Worm (Caenorhabditis elegans): ENCODE data around the gene taf-10.

taf-10 gene

DNA sequence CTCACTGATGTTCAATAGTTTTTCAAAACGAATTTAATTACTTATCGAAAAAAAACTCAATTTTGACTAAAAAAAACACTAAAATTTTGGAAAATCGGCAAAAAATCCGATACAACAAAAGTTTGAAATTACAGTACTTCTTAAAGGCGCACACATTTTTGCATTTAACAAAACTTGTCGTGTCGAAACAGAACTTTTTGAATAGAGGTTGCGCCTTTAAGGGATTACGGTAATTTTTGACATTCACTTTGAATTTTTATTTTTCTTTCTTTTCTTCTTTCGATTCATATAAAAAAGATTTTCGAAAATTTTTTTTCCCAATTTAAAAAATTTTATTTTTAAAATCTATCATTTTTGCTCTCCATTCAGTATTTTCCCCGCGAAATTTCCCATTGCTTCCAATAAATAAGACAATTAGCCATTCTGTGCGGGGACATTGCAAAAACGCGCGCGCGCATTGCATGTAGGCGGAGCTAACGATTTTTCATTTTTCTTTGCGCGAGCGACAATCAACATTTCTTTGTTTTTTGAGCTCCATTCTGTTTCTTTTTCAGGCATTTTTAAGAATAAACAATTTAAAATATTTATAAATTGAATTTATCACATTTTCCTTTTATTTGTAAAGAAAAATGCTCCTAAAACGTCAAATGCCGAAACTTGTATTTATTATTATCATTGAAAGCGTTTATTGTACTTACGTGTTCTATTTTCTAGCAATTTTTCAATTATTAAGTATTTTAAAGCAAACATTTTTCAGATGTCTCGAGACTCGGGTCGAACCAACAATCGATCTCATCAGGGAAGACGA lies 44.5 kb downstream of the taf-10 start, which contains the start of gene F39G3.3 (continued):
- TF ChIP-seq mef-2 (tag; optimal IDR thresholded peaks at IDR 0.05) = no peak
- no peak for TF ChIP-seq grh-1 (GFP tag; IDR thresholded peaks at IDR 0.05)
- peak in 1 of 2 experiments; percentile 30 for TF ChIP-seq mdl-1 (tag; optimal IDR thresholded peaks at IDR 0.05)
- TF ChIP-seq lin-13 (GFP tag; optimal IDR thresholded peaks at IDR 0.05) = peak; percentile 40
- peak; percentile 30 for TF ChIP-seq elt-2 (tag; optimal IDR thresholded peaks at IDR 0.05)
- peak; percentile 75 for TF ChIP-seq nhr-71 (tag; optimal IDR thresholded peaks at IDR 0.05)
- no peak for TF ChIP-seq unc-62 (GFP tag; optimal IDR thresholded peaks at IDR 0.05)
- no peak for TF ChIP-seq nhr-237 (tag; optimal IDR thresholded peaks at IDR 0.05)
- TF ChIP-seq ceh-88 (GFP tag; IDR thresholded peaks at IDR 0.05) = no peak
- no peak for TF ChIP-seq fkh-10 (GFP tag; optimal IDR thresholded peaks at IDR 0.05)
- no peak for TF ChIP-seq sup-37 (GFP tag; optimal IDR thresholded peaks at IDR 0.05)
- TF ChIP-seq snpc-4 (tag; optimal IDR thresholded peaks at IDR 0.05) = no peak
- no peak for TF ChIP-seq nhr-84 (tag; optimal IDR thresholded peaks at IDR 0.05)
- TF ChIP-seq efl-3 (GFP tag; optimal IDR thresholded peaks at IDR 0.05) = no peak
- TF ChIP-seq F16B12.6 (tag; optimal IDR thresholded peaks at IDR 0.05) = no peak
- peak; percentile 29 for TF ChIP-seq egl-13 (tag; optimal IDR thresholded peaks at IDR 0.05)
- peak; percentile 36 for TF ChIP-seq vab-15 (tag; optimal IDR thresholded peaks at IDR 0.05)
- TF ChIP-seq ceh-8 (GFP tag; optimal IDR thresholded peaks at IDR 0.05) = no peak
- TF ChIP-seq blmp-1 (tag; optimal IDR thresholded peaks at IDR 0.05) = peak; percentile 46
- TF ChIP-seq lin-39 (tag; optimal IDR thresholded peaks at IDR 0.05) = peak; percentile 81
- peak; percentile 68 for TF ChIP-seq mep-1 (tag; optimal IDR thresholded peaks at IDR 0.05)
- peak; percentile 65 for TF ChIP-seq nhr-47 (tag; optimal IDR thresholded peaks at IDR 0.05)
- peak; percentile 48 for TF ChIP-seq tbx-2 (tag; optimal IDR thresholded peaks at IDR 0.05)
- TF ChIP-seq zip-4 (GFP tag; optimal IDR thresholded peaks at IDR 0.05) = no peak
- peak; percentile 33 to 55 for TF ChIP-seq efl-1 (optimal IDR thresholded peaks at IDR 0.05)
- peak; percentile 35 to 95 for TF ChIP-seq efl-1 (GFP tag; optimal IDR thresholded peaks at IDR 0.05 in 1 of 2)
- TF ChIP-seq fkh-8 (tag; optimal IDR thresholded peaks at IDR 0.05) = no peak
- no peak for TF ChIP-seq alr-1 (tag; optimal IDR thresholded peaks at IDR 0.05; ENCODE audit: borderline replicate concordance)
- no peak for TF ChIP-seq ets-5 (GFP tag; IDR thresholded peaks at IDR 0.05)
- no peak for TF ChIP-seq pqm-1 (tag; optimal IDR thresholded peaks at IDR 0.05)
- TF ChIP-seq lsy-2 (tag; optimal IDR thresholded peaks at IDR 0.05) = peak; percentile 58 to 63
- TF ChIP-seq mab-9 (GFP tag; IDR thresholded peaks at IDR 0.05) = no peak
- TF ChIP-seq C04F5.9 (tag; optimal IDR thresholded peaks at IDR 0.05) = no peak
- TF ChIP-seq nhr-85 (tag) = peak; percentile 80
- TF ChIP-seq rnt-1 (tag; optimal IDR thresholded peaks at IDR 0.05) = peak; percentile 81
- TF ChIP-seq nhr-12 (tag; optimal IDR thresholded peaks at IDR 0.05) = no peak
- TF ChIP-seq hlh-17 (GFP tag; optimal IDR thresholded peaks at IDR 0.05; ENCODE audit: borderline replicate concordance) = no peak
- no peak for TF ChIP-seq ama-1 (optimal IDR thresholded peaks at IDR 0.05)
- no peak for TF ChIP-seq aha-1 (tag; optimal IDR thresholded peaks at IDR 0.05)
- peak; percentile 69 for TF ChIP-seq nhr-90 (tag; optimal IDR thresholded peaks at IDR 0.05; ENCODE audit: poor library complexity)
- TF ChIP-seq sox-4 (tag; optimal IDR thresholded peaks at IDR 0.05) = no peak
- no peak for TF ChIP-seq hlh-4 (tag; optimal IDR thresholded peaks at IDR 0.05)
- TF ChIP-seq zag-1 (tag; optimal IDR thresholded peaks at IDR 0.05) = no peak
- no peak for TF ChIP-seq unc-98 (GFP tag; IDR thresholded peaks at IDR 0.05)
- no peak for TF ChIP-seq unc-30 (tag; optimal IDR thresholded peaks at IDR 0.05)
- TF ChIP-seq nhr-76 (tag; optimal IDR thresholded peaks at IDR 0.05) = no peak
- TF ChIP-seq ztf-4 (tag; optimal IDR thresholded peaks at IDR 0.05) = no peak
- TF ChIP-seq ces-1 (GFP tag; optimal IDR thresholded peaks at IDR 0.05) = no peak
- TF ChIP-seq C16A3.4 (tag; optimal IDR thresholded peaks at IDR 0.05) = peak; percentile 52
- no peak for TF ChIP-seq C34B4.2 (tag; optimal IDR thresholded peaks at IDR 0.05)
- peak; percentile 66 for TF ChIP-seq swsn-7 (tag; optimal IDR thresholded peaks at IDR 0.05)
- no peak for TF ChIP-seq fos-1 (tag; optimal IDR thresholded peaks at IDR 0.05)
- TF ChIP-seq nhr-19 (GFP tag; conservative IDR thresholded peaks at IDR 0.05) = peak; percentile 54

Measured in whole organism, L1 larva.